Fruit fly (Drosophila melanogaster) whole organism, wandering third instar larva: ENCODE data around the gene CG3106.

ENCODE experiments used
- Abd-B ChIP-seq: fragments of >200 bp; optimal IDR thresholded peaks from 2 replicates; lab custom pipeline; 2017; ENCODE audit warnings: missing biosample characterization, missing genetic modification characterization
- CG32264 ChIP-seq: fragments of 200-800 bp; sonication (Bioruptor generic); optimal IDR thresholded peaks from 2 replicates; lab custom pipeline; 2016; ENCODE audit warnings: missing biosample characterization, missing genetic modification characterization
- CG9705 ChIP-seq: fragments of 200-800 bp; sonication (Bioruptor generic); optimal IDR thresholded peaks from 2 replicates; lab custom pipeline; 2018; ENCODE audit warnings: missing biosample characterization, mild to moderate bottlenecking, missing genetic modification characterization
- CrebA ChIP-seq: fragments of 200-800 bp; sonication (Bioruptor generic); optimal IDR thresholded peaks from 2 replicates; lab custom pipeline; 2016; ENCODE audit warnings: missing biosample characterization, mild to moderate bottlenecking, missing genetic modification characterization, borderline replicate concordance
- Dfd ChIP-seq: fragments of >200 bp; optimal IDR thresholded peaks from 2 replicates; lab custom pipeline; 2017; ENCODE audit warnings: missing biosample characterization, missing genetic modification characterization
- Dif ChIP-seq: fragments of 200-275, 200-300 bp; sonication (Bioruptor generic); optimal IDR thresholded peaks from 2 replicates; lab custom pipeline; 2018; ENCODE audit warnings: missing biosample characterization, missing genetic modification characterization; ENCODE audit not compliant: partially characterized antibody
- GATAd ChIP-seq: sonication (Bioruptor generic); optimal IDR thresholded peaks from 2 replicates; lab custom pipeline; 2016; ENCODE audit warnings: missing biosample characterization, missing genetic modification characterization
- HLH106 ChIP-seq: fragments of 200-800 bp; optimal IDR thresholded peaks from 3 replicates; lab custom pipeline; 2019; ENCODE audit warnings: missing biosample characterization, mild to moderate bottlenecking, missing genetic modification characterization, moderate library complexity
- Hnf4 ChIP-seq: fragments of 200-800 bp; sonication (Bioruptor generic); optimal IDR thresholded peaks from 2 replicates; lab custom pipeline; 2016; ENCODE audit warnings: missing biosample characterization, mild to moderate bottlenecking, missing genetic modification characterization
- Hr78 ChIP-seq: fragments of >200 bp; optimal IDR thresholded peaks from 2 replicates; lab custom pipeline; 2017; ENCODE audit warnings: missing biosample characterization, missing genetic modification characterization
- Hr83 ChIP-seq: fragments of 200-300 bp; sonication (Bioruptor generic); optimal IDR thresholded peaks from 2 replicates; lab custom pipeline; 2016; ENCODE audit warnings: missing biosample characterization, mild to moderate bottlenecking, missing genetic modification characterization, moderate library complexity; ENCODE audit not compliant: poor library complexity, severe bottlenecking
- Jra ChIP-seq: sonication (Bioruptor generic); optimal IDR thresholded peaks from 2 replicates; lab custom pipeline; 2016; ENCODE audit warnings: missing biosample characterization, missing genetic modification characterization
- Mio ChIP-seq: sonication (Bioruptor generic); optimal IDR thresholded peaks from 2 replicates; lab custom pipeline; 2016; ENCODE audit warnings: missing biosample characterization, missing genetic modification characterization
- Myc ChIP-seq: fragments of >200 bp; optimal IDR thresholded peaks from 2 replicates; lab custom pipeline; 2017
- N ChIP-seq: fragments of >200 bp; optimal IDR thresholded peaks from 2 replicates; lab custom pipeline; 2018; ENCODE audit warnings: missing biosample characterization, missing external identifiers, missing genetic modification characterization
- OdsH ChIP-seq: fragments of 200-800 bp; sonication (Bioruptor generic); optimal IDR thresholded peaks from 2 replicates; lab custom pipeline; 2016; ENCODE audit warnings: missing biosample characterization, mild to moderate bottlenecking, missing genetic modification characterization
- Rel ChIP-seq, 2 experiments: fragments of 200-800 bp; sonication (Bioruptor generic) in 1 of 2; optimal IDR thresholded peaks; 2 replicates in 1 of 2; 3 replicates in 1 of 2; lab custom pipeline; 2016 to 2019; ENCODE audit warnings: mild to moderate bottlenecking in 2 of 2, missing biosample characterization in 2 of 2, missing genetic modification characterization in 2 of 2, moderate library complexity in 1 of 2
- Sp1 ChIP-seq: fragments of 200-800 bp; sonication (Bioruptor generic); optimal IDR thresholded peaks from 3 replicates; lab custom pipeline; 2019; ENCODE audit warnings: missing biosample characterization, mild to moderate bottlenecking, missing genetic modification characterization, moderate library complexity
- Vsx2 ChIP-seq: fragments of 200-300, 225-300 bp; sonication (Bioruptor generic); optimal IDR thresholded peaks from 2 replicates; lab custom pipeline; 2018; ENCODE audit warnings: missing biosample characterization, missing genetic modification characterization; ENCODE audit not compliant: partially characterized antibody
- br ChIP-seq: fragments of 200-800 bp; sonication (Bioruptor generic); optimal IDR thresholded peaks from 2 replicates; lab custom pipeline; 2016; ENCODE audit warnings: missing biosample characterization, missing genetic modification characterization
- brk ChIP-seq: fragments of 200-800 bp; sonication (Bioruptor generic); optimal IDR thresholded peaks from 2 replicates; lab custom pipeline; 2016; ENCODE audit warnings: missing biosample characterization, mild to moderate bottlenecking, missing genetic modification characterization
- dl ChIP-seq, 2 experiments: fragments of 175-275, 200-275 bp in 1 of 2; fragments of 200-275 bp in 1 of 2; sonication (Bioruptor generic); optimal IDR thresholded peaks; lab custom pipeline; 2018; ENCODE audit warnings: mild to moderate bottlenecking in 2 of 2, missing biosample characterization in 2 of 2, missing genetic modification characterization in 2 of 2, moderate library complexity in 2 of 2; ENCODE audit not compliant: partially characterized antibody in 2 of 2, insufficient read depth in 1 of 2
- dmrt93B ChIP-seq: fragments of 200-800 bp; sonication (Bioruptor generic); optimal IDR thresholded peaks from 2 replicates; lab custom pipeline; 2018; ENCODE audit warnings: missing biosample characterization, mild to moderate bottlenecking, missing genetic modification characterization
- dsf ChIP-seq: sonication (Bioruptor generic); optimal IDR thresholded peaks from 2 replicates; lab custom pipeline; 2016; ENCODE audit warnings: missing biosample characterization, missing genetic modification characterization, borderline replicate concordance
- ey ChIP-seq: fragments of 200-800 bp; sonication (Bioruptor generic); optimal IDR thresholded peaks from 2 replicates; lab custom pipeline; 2016; ENCODE audit warnings: missing biosample characterization, missing genetic modification characterization
- foxo ChIP-seq, 2 experiments: fragments of 200-800 bp; sonication (Bioruptor generic); optimal IDR thresholded peaks; 2 replicates in 1 of 2; 3 replicates in 1 of 2; lab custom pipeline; 2016 to 2017; ENCODE audit warnings: missing biosample characterization in 2 of 2, missing genetic modification characterization in 2 of 2
- fru ChIP-seq: fragments of 200-800 bp; sonication (Bioruptor generic); optimal IDR thresholded peaks from 3 replicates; lab custom pipeline; 2016; ENCODE audit warnings: missing biosample characterization, mild to moderate bottlenecking, missing genetic modification characterization
- h ChIP-seq: fragments of 200-800 bp; sonication (Bioruptor generic); optimal IDR thresholded peaks from 3 replicates; lab custom pipeline; 2016; ENCODE audit warnings: missing biosample characterization, mild to moderate bottlenecking, missing genetic modification characterization
- jim ChIP-seq: fragments of 175-275, 200-325 bp; sonication (Bioruptor generic); optimal IDR thresholded peaks from 2 replicates; lab custom pipeline; 2016; ENCODE audit warnings: missing biosample characterization, mild to moderate bottlenecking, missing genetic modification characterization
- lola ChIP-seq: fragments of >200 bp; optimal IDR thresholded peaks from 2 replicates; lab custom pipeline; 2017; ENCODE audit warnings: missing biosample characterization, missing genetic modification characterization
- pan ChIP-seq: fragments of >200 bp; optimal IDR thresholded peaks from 2 replicates; lab custom pipeline; 2017
- psq ChIP-seq: fragments of 200-800 bp; sonication (Bioruptor generic); optimal IDR thresholded peaks from 3 replicates; lab custom pipeline; 2017; ENCODE audit warnings: missing biosample characterization, mild to moderate bottlenecking, missing genetic modification characterization, moderate library complexity
- rgr ChIP-seq: fragments of 200-800 bp; sonication (Bioruptor generic); optimal IDR thresholded peaks from 3 replicates; lab custom pipeline; 2016; ENCODE audit warnings: missing biosample characterization, mild to moderate bottlenecking, missing genetic modification characterization
- sage ChIP-seq: fragments of 200-800 bp; sonication (Bioruptor generic); optimal IDR thresholded peaks from 2 replicates; lab custom pipeline; 2016; ENCODE audit warnings: missing biosample characterization, mild to moderate bottlenecking, missing genetic modification characterization
- sv ChIP-seq: fragments of 200-800 bp; sonication (Bioruptor generic); optimal IDR thresholded peaks from 3 replicates; lab custom pipeline; 2016; ENCODE audit warnings: missing biosample characterization, missing genetic modification characterization
- tai ChIP-seq: sonication (Bioruptor generic); optimal IDR thresholded peaks from 2 replicates; lab custom pipeline; 2016; ENCODE audit warnings: missing biosample characterization, missing genetic modification characterization
- woc ChIP-seq: sonication (Bioruptor generic); optimal IDR thresholded peaks from 2 replicates; lab custom pipeline; 2016; ENCODE audit warnings: missing biosample characterization, mild to moderate bottlenecking, missing genetic modification characterization

Gene CG3106

dm6 chrX:9692297-9693013 is 29.8 kb upstream of the CG3106 start:
- no peak for TF ChIP-seq ey
- no peak for TF ChIP-seq pan (lab: Kevin White, UChicago)
- TF ChIP-seq Dif (GFP tag; lab: Kevin White, UChicago): no peak
- TF ChIP-seq CG9705: no peak
- no peak for TF ChIP-seq br (GFP tag; lab: Kevin White, UChicago)
- TF ChIP-seq Dfd (GFP tag; lab: Kevin White, UChicago): no peak
- TF ChIP-seq Sp1 (GFP tag; lab: Kevin White, UChicago): no peak
- no peak for TF ChIP-seq GATAd (GFP tag; lab: Kevin White, UChicago)
- TF ChIP-seq CG32264 (GFP tag; lab: Kevin White, UChicago): no peak
- no peak for TF ChIP-seq OdsH (GFP tag; lab: Kevin White, UChicago)
- TF ChIP-seq tai (GFP tag; lab: Kevin White, UChicago): no peak
- TF ChIP-seq sage (GFP tag; lab: Kevin White, UChicago): no peak
- no peak for TF ChIP-seq Hr83 (GFP tag; lab: Kevin White, UChicago)
- TF ChIP-seq Mio: no peak
- TF ChIP-seq, all 38 proteins: peak for 0

- no peak for TF ChIP-seq h (GFP tag; lab: Kevin White, UChicago)
- TF ChIP-seq ey: no peak
- no peak for TF ChIP-seq HLH106
- TF ChIP-seq Abd-B (GFP tag; lab: Kevin White, UChicago): no peak
- TF ChIP-seq br (GFP tag; lab: Kevin White, UChicago): no peak
- no peak for TF ChIP-seq Vsx2 (GFP tag; lab: Kevin White, UChicago)
- TF ChIP-seq Myc: no peak
- no peak for TF ChIP-seq Jra (GFP tag; lab: Kevin White, UChicago)
- TF ChIP-seq, all 38 proteins: peak for 0
These were observed 26.4 kb upstream of the CG3106 start for dm6 chrX:9689129-9689528.

dm6 chrX:9687623-9688022 is 24.9 kb upstream of the CG3106 start:
- TF ChIP-seq CG9705: peak; percentile 91
- TF ChIP-seq Sp1 (GFP tag; lab: Kevin White, UChicago): peak; percentile 95
- peak; percentile 77 for TF ChIP-seq Hr83 (GFP tag; lab: Kevin White, UChicago)
- no peak for TF ChIP-seq lola (GFP tag; lab: Kevin White, UChicago)
- TF ChIP-seq h (GFP tag; lab: Kevin White, UChicago): peak; percentile 82
- no peak for TF ChIP-seq Vsx2 (GFP tag; lab: Kevin White, UChicago)
- peak; percentile 3 to 86 for TF ChIP-seq foxo (GFP tag; optimal IDR thresholded peaks at IDR 0.05; lab: Kevin White, UChicago)
- TF ChIP-seq brk (GFP tag; lab: Kevin White, UChicago): peak; percentile 75
- peak; percentile 89 for TF ChIP-seq sv (GFP tag; lab: Kevin White, UChicago)
- peak; percentile 41 for TF ChIP-seq dsf
- TF ChIP-seq OdsH (GFP tag; lab: Kevin White, UChicago): peak; percentile 86
- no peak for TF ChIP-seq N (GFP tag; lab: Kevin White, UChicago)
- peak; percentile 93 for TF ChIP-seq HLH106
- TF ChIP-seq dl (GFP tag; optimal IDR thresholded peaks at IDR 0.05; lab: Kevin White, UChicago; ENCODE audit: insufficient read depth in 1 of 2, partially characterized antibody in 2 of 2): no peak
- TF ChIP-seq dmrt93B (GFP tag; lab: Kevin White, UChicago): peak; percentile 82
- TF ChIP-seq rgr (GFP tag; lab: Kevin White, UChicago): peak; percentile 85
- peak; percentile 26 for TF ChIP-seq tai (GFP tag; lab: Kevin White, UChicago)
- peak; percentile 86 for TF ChIP-seq fru (GFP tag; lab: Kevin White, UChicago)
- peak; percentile 83 for TF ChIP-seq br (GFP tag; lab: Kevin White, UChicago)
- TF ChIP-seq Hnf4 (GFP tag; lab: Kevin White, UChicago): peak; percentile 70
- no peak for TF ChIP-seq jim (GFP tag; lab: Kevin White, UChicago)
- TF ChIP-seq woc (GFP tag; lab: Kevin White, UChicago): peak; percentile 27
- TF ChIP-seq Dif (GFP tag; lab: Kevin White, UChicago): no peak
- TF ChIP-seq psq: peak; percentile 73
- TF ChIP-seq ey: peak; percentile 76
- peak; percentile 36 for TF ChIP-seq Jra (GFP tag; lab: Kevin White, UChicago)
- peak; percentile 80 for TF ChIP-seq sage (GFP tag; lab: Kevin White, UChicago)
- TF ChIP-seq CG32264 (GFP tag; lab: Kevin White, UChicago): peak; percentile 26
- peak; percentile 71 for TF ChIP-seq CrebA (GFP tag; lab: Kevin White, UChicago)
- TF ChIP-seq Hr78: no peak
- no peak for TF ChIP-seq GATAd (GFP tag; lab: Kevin White, UChicago)
- TF ChIP-seq Rel (GFP tag; optimal IDR thresholded peaks at IDR 0.05; lab: Kevin White, UChicago): peak; percentile 63
- peak; percentile 73 for TF ChIP-seq Rel (tag; optimal IDR thresholded peaks at IDR 0.05; lab: Kevin White, UChicago)
